Worm (Caenorhabditis elegans) whole organism, L2 larva: ENCODE results near the gene srh-136.

Experiments
- C34F6.9 ChIP-seq: fragments of 150-350 bp; optimal IDR thresholded peaks from 2 replicates; lab custom pipeline; 2014; ENCODE audit warnings: missing biosample characterization, missing genetic modification characterization
- F13H6.1 ChIP-seq: sonication (generic microtip); optimal IDR thresholded peaks from 2 replicates; lab custom pipeline; 2016; ENCODE audit warnings: missing genetic modification characterization, missing compliant biosample characterization
- R02D3.7 ChIP-seq: fragments of 150-350 bp; optimal IDR thresholded peaks from 2 replicates; lab custom pipeline; 2014; ENCODE audit warnings: missing biosample characterization, missing genetic modification characterization
- Y55F3AM.14 ChIP-seq: fragments of 200-800 bp; sonication (Bioruptor generic); optimal IDR thresholded peaks from 2 replicates; lab custom pipeline; 2018; ENCODE audit warnings: mild to moderate bottlenecking, missing genetic modification characterization, missing compliant biosample characterization
- ZK546.5 ChIP-seq: sonication (generic microtip); optimal IDR thresholded peaks from 2 replicates; lab custom pipeline; 2017; ENCODE audit warnings: missing biosample characterization, missing genetic modification characterization
- alr-1 ChIP-seq: fragments of 150-350 bp; optimal IDR thresholded peaks from 2 replicates; lab custom pipeline; 2014; ENCODE audit warnings: missing biosample characterization, missing genetic modification characterization
- aly-2 ChIP-seq: fragments of 150-350 bp; optimal IDR thresholded peaks from 2 replicates; lab custom pipeline; 2014; ENCODE audit warnings: missing biosample characterization, missing genetic modification characterization
- ama-1 ChIP-seq: fragments of 150-350 bp; optimal IDR thresholded peaks from 2 replicates; lab custom pipeline; 2018; ENCODE audit warnings: inconsistent platforms
- blmp-1 ChIP-seq: sonication (generic microtip); optimal IDR thresholded peaks from 2 replicates; lab custom pipeline; 2017; ENCODE audit warnings: missing genetic modification characterization, mild to moderate bottlenecking, missing compliant biosample characterization, antibody characterized with exemption, moderate library complexity; ENCODE audit not compliant: insufficient read depth
- ceh-16 ChIP-seq: fragments of 150-350 bp; optimal IDR thresholded peaks from 2 replicates; lab custom pipeline; 2014; ENCODE audit warnings: missing biosample characterization, missing genetic modification characterization
- ceh-82 ChIP-seq: fragments of 150-350 bp; optimal IDR thresholded peaks from 2 replicates; lab custom pipeline; 2014; ENCODE audit warnings: missing biosample characterization, missing genetic modification characterization
- crh-2 ChIP-seq: sonication (generic microtip); optimal IDR thresholded peaks from 2 replicates; lab custom pipeline; 2017; ENCODE audit warnings: missing biosample characterization, missing genetic modification characterization
- dmd-4 ChIP-seq: sonication (generic microtip); optimal IDR thresholded peaks from 2 replicates; lab custom pipeline; 2017; ENCODE audit warnings: missing biosample characterization, missing genetic modification characterization
- egl-27 ChIP-seq: sonication (generic microtip); optimal IDR thresholded peaks from 3 replicates; lab custom pipeline; 2017; ENCODE audit warnings: missing biosample characterization, missing genetic modification reagents, missing genetic modification characterization
- elt-1 ChIP-seq: fragments of 150-350 bp; optimal IDR thresholded peaks from 2 replicates; lab custom pipeline; 2014; ENCODE audit warnings: missing biosample characterization, missing genetic modification characterization
- elt-3 ChIP-seq: sonication (generic microtip); optimal IDR thresholded peaks from 2 replicates; lab custom pipeline; 2017; ENCODE audit warnings: missing biosample characterization, missing genetic modification characterization
- fos-1 ChIP-seq: fragments of 150-350 bp; optimal IDR thresholded peaks from 2 replicates; lab custom pipeline; 2014; ENCODE audit warnings: missing biosample characterization, missing genetic modification characterization
- gmeb-1 ChIP-seq: fragments of 150-350 bp; optimal IDR thresholded peaks from 2 replicates; lab custom pipeline; 2014; ENCODE audit warnings: missing biosample characterization, missing genetic modification characterization
- lin-11 ChIP-seq: fragments of 150-350 bp; sonication (generic microtip); optimal IDR thresholded peaks from 2 replicates; lab custom pipeline; 2014; ENCODE audit warnings: missing biosample characterization, missing genetic modification characterization, inconsistent platforms, mixed read lengths
- lin-39 ChIP-seq: fragments of 150-350 bp; optimal IDR thresholded peaks from 2 replicates; lab custom pipeline; 2014; ENCODE audit warnings: missing biosample characterization, missing genetic modification reagents, missing genetic modification characterization
- lsy-2 ChIP-seq, 2 experiments: fragments of 150-350 bp in 1 of 2; sonication (generic microtip) in 1 of 2; optimal IDR thresholded peaks; 2 replicates each; lab custom pipeline; 2014 to 2017; ENCODE audit warnings: missing biosample characterization in 2 of 2, missing genetic modification characterization in 2 of 2
- mbf-1 ChIP-seq: sonication (generic microtip); optimal IDR thresholded peaks from 2 replicates; lab custom pipeline; 2017; ENCODE audit warnings: missing biosample characterization, missing genetic modification characterization
- mdl-1 ChIP-seq, 2 experiments: fragments of 150-350 bp in 1 of 2; sonication (generic microtip) in 1 of 2; optimal IDR thresholded peaks; 2 replicates each; lab custom pipeline; 2017; ENCODE audit warnings: missing biosample characterization in 2 of 2, missing genetic modification characterization in 2 of 2
- nhr-10 ChIP-seq: sonication (generic microtip); optimal IDR thresholded peaks from 2 replicates; lab custom pipeline; 2017; ENCODE audit warnings: missing biosample characterization, missing genetic modification characterization
- nhr-11 ChIP-seq: fragments of 150-350 bp; optimal IDR thresholded peaks from 2 replicates; lab custom pipeline; 2014; ENCODE audit warnings: missing biosample characterization, missing genetic modification characterization
- nhr-12 ChIP-seq: fragments of 150-350 bp; optimal IDR thresholded peaks from 2 replicates; lab custom pipeline; 2014; ENCODE audit warnings: missing biosample characterization, missing genetic modification characterization
- nhr-129 ChIP-seq: fragments of 150-350 bp; optimal IDR thresholded peaks from 2 replicates; lab custom pipeline; 2014; ENCODE audit warnings: missing biosample characterization, missing genetic modification characterization
- nhr-21 ChIP-seq: fragments of 150-350 bp; optimal IDR thresholded peaks from 2 replicates; lab custom pipeline; 2014; ENCODE audit warnings: missing biosample characterization, missing genetic modification characterization
- nhr-23 ChIP-seq: fragments of 150-350 bp; optimal IDR thresholded peaks from 2 replicates; lab custom pipeline; 2014; ENCODE audit warnings: missing biosample characterization, missing genetic modification reagents, missing genetic modification characterization
- nhr-25 ChIP-seq: fragments of 150-350 bp; sonication (generic microtip); optimal IDR thresholded peaks from 3 replicates; lab custom pipeline; 2014; ENCODE audit warnings: missing biosample characterization, missing genetic modification characterization
- nhr-6 ChIP-seq: fragments of 150-350 bp; optimal IDR thresholded peaks from 2 replicates; lab custom pipeline; 2014; ENCODE audit warnings: missing biosample characterization, missing genetic modification characterization
- nhr-77 ChIP-seq: fragments of 150-350 bp; optimal IDR thresholded peaks from 2 replicates; lab custom pipeline; 2014; ENCODE audit warnings: missing biosample characterization, missing genetic modification characterization
- peb-1 ChIP-seq: fragments of 150-350 bp; optimal IDR thresholded peaks from 2 replicates; lab custom pipeline; 2014; ENCODE audit warnings: missing biosample characterization, missing genetic modification characterization
- sem-4 ChIP-seq: fragments of 150-350 bp; optimal IDR thresholded peaks from 2 replicates; lab custom pipeline; 2014; ENCODE audit warnings: missing biosample characterization, missing genetic modification reagents, missing genetic modification characterization
- skn-1 ChIP-seq: sonication (generic microtip); optimal IDR thresholded peaks from 2 replicates; lab custom pipeline; 2017; ENCODE audit warnings: missing biosample characterization, missing genetic modification characterization
- sma-3 ChIP-seq: sonication (generic microtip); optimal IDR thresholded peaks from 2 replicates; lab custom pipeline; 2016; ENCODE audit warnings: missing genetic modification reagents, missing genetic modification characterization, missing compliant biosample characterization
- sma-9 ChIP-seq, 2 experiments: fragments of 150-350 bp in 1 of 2; sonication (generic microtip) in 1 of 2; optimal IDR thresholded peaks; 2 replicates each; lab custom pipeline; 2014 to 2016; ENCODE audit warnings: missing genetic modification characterization in 2 of 2, mild to moderate bottlenecking in 1 of 2, missing biosample characterization in 1 of 2, missing compliant biosample characterization in 1 of 2, missing genetic modification reagents in 1 of 2, moderate library complexity in 1 of 2
- snpc-4 ChIP-seq: fragments of 150-350 bp; optimal IDR thresholded peaks from 2 replicates; lab custom pipeline; 2014; ENCODE audit warnings: missing biosample characterization, missing genetic modification characterization
- unc-39 ChIP-seq: fragments of 150-350 bp; optimal IDR thresholded peaks from 2 replicates; lab custom pipeline; 2014; ENCODE audit warnings: missing biosample characterization, missing genetic modification characterization
- unc-55 ChIP-seq: fragments of 150-350 bp; sonication (generic microtip); optimal IDR thresholded peaks from 3 replicates; lab custom pipeline; 2014; ENCODE audit warnings: missing biosample characterization, missing genetic modification reagents, missing genetic modification characterization
- unc-62 ChIP-seq: fragments of 150-350 bp; optimal IDR thresholded peaks from 2 replicates; lab custom pipeline; 2014; ENCODE audit warnings: missing biosample characterization, missing genetic modification reagents, missing genetic modification characterization
- zag-1 ChIP-seq: fragments of 150-350 bp; optimal IDR thresholded peaks from 2 replicates; lab custom pipeline; 2014; ENCODE audit warnings: missing biosample characterization, missing genetic modification characterization
- ztf-1 ChIP-seq: fragments of 200-800 bp; sonication (Bioruptor generic); conservative IDR thresholded peaks from 2 replicates; pipeline ENCODE4 v1.3.6; 2022; ENCODE audit warnings: missing genetic modification characterization, missing compliant biosample characterization
- ztf-4 ChIP-seq: fragments of 150-350 bp; optimal IDR thresholded peaks from 2 replicates; lab custom pipeline; 2014; ENCODE audit warnings: missing biosample characterization, missing genetic modification characterization

Gene srh-136

DNA sequence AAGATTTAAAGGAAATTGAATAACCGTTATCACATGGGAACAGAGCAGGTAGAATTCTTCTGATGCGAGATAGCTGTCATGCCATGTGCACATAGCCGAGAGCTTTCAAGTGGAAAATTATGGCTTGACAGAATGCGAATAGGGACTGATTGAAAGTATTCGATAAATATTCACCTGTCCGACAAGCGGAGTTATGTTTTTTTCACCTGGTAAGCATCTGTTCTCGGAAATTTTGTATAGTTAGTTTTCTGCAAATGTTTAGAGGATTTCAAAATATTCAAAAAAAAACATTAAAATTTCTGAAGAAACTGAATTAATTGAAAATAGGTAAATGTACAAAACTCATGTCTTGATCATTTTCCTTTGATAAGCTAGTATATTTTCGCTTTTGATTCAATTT is at the start of gene srh-136:
Gene srh-136 (minus strand): TSS at position 93 of the 400 bp plus-strand sequence.
- TF ChIP-seq sem-4 (tag; lab: Kevin White, UChicago) (no peak), lsy-2 (tag; optimal IDR thresholded peaks at IDR 0.05; lab: Kevin White, UChicago) (no peak), zag-1 (tag; lab: Kevin White, UChicago) (no peak), nhr-21 (tag; lab: Kevin White, UChicago) (no peak), ceh-16 (tag; lab: Kevin White, UChicago) (no peak), nhr-25 (tag; lab: Kevin White, UChicago) (no peak), crh-2 (tag; lab: Kevin White, UChicago) (no peak), lin-11 (tag; lab: Kevin White, UChicago) (no peak), ztf-4 (no peak), nhr-77 (tag; lab: Kevin White, UChicago) (no peak), mdl-1 (tag; optimal IDR thresholded peaks at IDR 0.05; lab: Kevin White, UChicago) (no peak), lin-39 (no peak), C34F6.9 (no peak), sma-3 (GFP tag; lab: Kevin White, UChicago) (no peak), mbf-1 (tag; lab: Kevin White, UChicago) (no peak)
- TF ChIP-seq, all 48 proteins: peak for 0

DNA sequence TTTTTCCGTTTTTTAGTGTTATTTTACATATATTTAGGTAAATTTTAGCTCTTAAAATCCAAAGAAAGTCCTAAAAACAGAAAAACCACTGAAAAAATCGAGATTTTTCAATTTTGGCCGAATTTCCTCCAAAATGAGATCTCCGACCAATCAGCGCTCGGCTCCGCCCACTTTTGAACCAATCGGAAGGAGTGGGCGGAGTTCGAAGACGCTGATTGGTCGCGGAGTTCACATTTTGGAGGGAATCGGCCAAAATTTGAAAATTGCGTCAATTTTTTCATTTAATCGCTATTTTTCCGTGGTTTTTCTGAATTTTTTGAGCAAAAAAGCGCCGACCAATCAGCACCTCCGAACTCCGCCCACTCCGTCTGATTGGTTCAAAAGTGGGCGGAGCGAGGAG is 43.3 kb upstream of the srh-136 start:
- TF ChIP-seq unc-39 (tag; lab: Kevin White, UChicago), result no peak
- TF ChIP-seq nhr-21 (tag; lab: Kevin White, UChicago), result no peak
- no peak for TF ChIP-seq nhr-11
- no peak for TF ChIP-seq ZK546.5
- TF ChIP-seq aly-2 (tag; lab: Kevin White, UChicago), result no peak
- TF ChIP-seq ztf-1 (GFP tag; lab: Robert Waterston, UW), result no peak
- no peak for TF ChIP-seq nhr-6 (tag; lab: Kevin White, UChicago)
- TF ChIP-seq alr-1, result no peak
- no peak for TF ChIP-seq fos-1
- TF ChIP-seq gmeb-1 (tag; lab: Kevin White, UChicago), result no peak
- no peak for TF ChIP-seq ama-1
- no peak for TF ChIP-seq blmp-1 (tag; lab: Kevin White, UChicago)
- no peak for TF ChIP-seq lin-39
- no peak for TF ChIP-seq unc-62 (GFP tag; lab: Kevin White, UChicago)
- TF ChIP-seq nhr-129, result no peak
- no peak for TF ChIP-seq nhr-10 (tag; lab: Kevin White, UChicago)
- no peak for TF ChIP-seq ceh-16 (tag; lab: Kevin White, UChicago)

DNA sequence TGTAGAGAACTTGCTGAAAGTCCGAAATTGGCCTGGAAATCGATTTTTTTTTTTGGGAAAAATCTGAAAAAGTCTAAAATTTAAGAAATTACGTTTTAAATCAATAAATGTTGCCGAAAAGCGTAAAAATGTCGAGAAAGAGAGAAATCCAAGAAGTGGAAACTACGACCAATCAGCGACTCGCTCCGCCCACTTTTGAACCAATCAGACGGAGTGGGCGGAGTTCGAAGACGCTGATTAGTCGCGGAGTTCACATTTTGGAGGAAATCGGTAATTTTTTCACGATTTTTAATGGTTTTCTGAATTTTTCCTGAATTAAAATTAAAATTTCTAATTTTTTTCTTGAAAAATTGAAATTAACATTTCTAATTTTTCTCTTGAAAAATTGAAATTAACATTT is 42.3 kb upstream of the srh-136 start:
- TF ChIP-seq fos-1 (no peak), dmd-4 (tag; lab: Kevin White, UChicago) (no peak), skn-1 (tag; lab: Kevin White, UChicago) (no peak), C34F6.9 (no peak), nhr-10 (tag; lab: Kevin White, UChicago) (no peak), aly-2 (tag; lab: Kevin White, UChicago) (no peak), mbf-1 (tag; lab: Kevin White, UChicago) (no peak), ztf-4 (no peak), R02D3.7 (tag; lab: Kevin White, UChicago) (no peak), peb-1 (tag; lab: Kevin White, UChicago) (no peak), nhr-12 (tag; lab: Kevin White, UChicago) (no peak), crh-2 (tag; lab: Kevin White, UChicago) (no peak), mdl-1 (tag; optimal IDR thresholded peaks at IDR 0.05; lab: Kevin White, UChicago) (no peak), F13H6.1 (no peak), ceh-16 (tag; lab: Kevin White, UChicago) (no peak), zag-1 (tag; lab: Kevin White, UChicago) (no peak), snpc-4 (tag; lab: Kevin White, UChicago) (no peak), elt-1 (tag; lab: Kevin White, UChicago) (no peak)

DNA sequence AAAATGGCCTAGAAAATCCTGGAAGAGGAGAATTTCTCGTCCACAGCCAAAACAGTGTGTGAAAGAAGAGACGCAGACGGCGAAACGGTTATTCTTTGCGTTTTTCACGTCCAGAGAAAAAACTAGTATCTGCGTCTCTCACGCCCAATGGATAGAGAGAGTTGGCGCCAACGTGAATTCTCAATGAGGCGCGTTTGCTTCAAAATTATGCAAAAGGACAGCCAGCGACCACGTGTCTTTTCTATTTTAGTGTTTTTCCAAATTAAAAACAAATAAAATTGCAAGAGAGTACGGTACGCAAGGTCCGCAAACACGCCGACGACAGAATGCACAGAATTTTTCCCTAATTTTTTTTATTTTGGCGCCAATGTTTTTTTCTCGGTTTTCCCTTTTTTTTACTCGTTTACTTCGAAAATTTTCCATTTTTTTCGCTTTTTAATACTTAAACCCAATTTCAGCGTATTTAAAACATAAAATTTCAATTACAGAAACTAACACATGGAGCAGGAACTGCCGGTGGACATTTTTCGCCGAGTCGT is 40.6 kb upstream of the srh-136 start, which contains the start of gene Y32B12B.2:
Gene Y32B12B.2 (plus strand): TSS at position 489 of the 539 bp plus-strand sequence.
- TF ChIP-seq R02D3.7 (tag; lab: Kevin White, UChicago) (no peak), C34F6.9 (peak; percentile 44), sma-3 (GFP tag; lab: Kevin White, UChicago) (peak; percentile 12), unc-39 (tag; lab: Kevin White, UChicago) (no peak), elt-3 (tag; lab: Kevin White, UChicago) (no peak), nhr-129 (peak; percentile 3), nhr-11 (no peak), sem-4 (tag; lab: Kevin White, UChicago) (no peak), ama-1 (no peak), nhr-21 (tag; lab: Kevin White, UChicago) (no peak), Y55F3AM.14 (GFP tag; lab: Kevin White, UChicago) (no peak), aly-2 (tag; lab: Kevin White, UChicago) (no peak), blmp-1 (tag; lab: Kevin White, UChicago) (no peak), zag-1 (tag; lab: Kevin White, UChicago) (no peak), ceh-82 (tag; lab: Kevin White, UChicago) (no peak), gmeb-1 (tag; lab: Kevin White, UChicago) (peak; percentile 72), nhr-23 (tag; lab: Kevin White, UChicago) (no peak), F13H6.1 (no peak), sma-9 (GFP tag; optimal IDR thresholded peaks at IDR 0.05; lab: Kevin White, UChicago) (no peak), sma-9 (tag; optimal IDR thresholded peaks at IDR 0.05; lab: Kevin White, UChicago) (no peak), crh-2 (tag; lab: Kevin White, UChicago) (no peak), unc-55 (GFP tag; lab: Kevin White, UChicago) (peak; percentile 80), mdl-1 (tag; optimal IDR thresholded peaks at IDR 0.05; lab: Kevin White, UChicago) (peak in 1 of 2 experiments; percentile 36), ceh-16 (tag; lab: Kevin White, UChicago) (no peak), egl-27 (tag; lab: Kevin White, UChicago) (no peak), ZK546.5 (no peak), lsy-2 (tag; optimal IDR thresholded peaks at IDR 0.05; lab: Kevin White, UChicago) (peak; percentile 90 to 97)
- TF ChIP-seq, all 48 proteins: peak for 7
